Worm (Caenorhabditis elegans) whole organism, L4/young adult: ENCODE measurements around the gene M151.7.

Source experiments
- W03F9.2 ChIP-seq: fragments of 150-350 bp; optimal IDR thresholded peaks from 2 replicates; lab custom pipeline; 2014; ENCODE audit warnings: missing biosample characterization, missing genetic modification characterization
- dao-5 ChIP-seq: sonication (generic microtip); optimal IDR thresholded peaks from 2 replicates; lab custom pipeline; 2016; ENCODE audit warnings: missing genotype, missing genetic modification characterization, moderate library complexity, missing compliant biosample characterization
- him-1 ChIP-seq: sonication (generic microtip); optimal IDR thresholded peaks from 2 replicates; lab custom pipeline; 2016; ENCODE audit warnings: missing genotype, missing genetic modification reagents, missing genetic modification characterization, missing compliant biosample characterization

The M151.7 gene

DNA sequence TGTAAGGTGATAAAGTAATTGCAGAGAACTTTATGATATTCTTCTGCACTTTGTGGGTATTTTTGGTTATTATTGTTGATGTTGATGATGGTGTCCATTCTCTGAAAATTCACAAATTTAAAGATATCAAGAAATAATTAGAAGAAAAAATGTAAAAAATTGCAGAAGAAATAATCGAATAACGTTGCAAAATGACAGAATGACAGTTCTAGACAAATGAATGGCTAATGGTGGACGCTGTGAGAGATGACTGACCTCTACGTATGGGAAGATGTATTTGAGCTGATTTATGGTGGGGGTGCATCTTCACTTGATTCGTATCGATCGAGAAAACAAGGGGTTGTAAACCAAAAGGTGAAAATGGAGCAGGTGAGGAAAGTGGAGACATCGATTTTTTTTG lies 51.4 kb downstream of the M151.7 start, which contains the start of gene sea-1:
Gene sea-1 (minus strand): TSS at position 101 of the 400 bp plus-strand sequence.
- TF ChIP-seq dao-5 (tag; lab: Kevin White, UChicago), result no peak
- no peak for TF ChIP-seq him-1
- TF ChIP-seq W03F9.2 (tag; lab: Kevin White, UChicago), result no peak
